Fruit fly (Drosophila melanogaster): Measurements from ENCODE around the gene v.

dm6 chrX:10953240-10953639 lies 29.5 kb downstream of the v start:
- TF ChIP-seq CG9948 (tag; optimal IDR thresholded peaks at IDR 0.05) (no peak), CG8159 (tag; optimal IDR thresholded peaks at IDR 0.05) (no peak), Pif1A (GFP tag; optimal IDR thresholded peaks at IDR 0.05) (peak; percentile 11)

Measured in whole organism, pupa.